Worm (Caenorhabditis elegans) whole organism, L1 larva: Measurements from ENCODE around the gene gsto-2.

Source experiments
- alr-1 ChIP-seq: fragments of 200-800 bp; sonication (Bioruptor generic); optimal IDR thresholded peaks from 2 replicates; lab custom pipeline; 2018; ENCODE audit warnings: borderline replicate concordance, mild to moderate bottlenecking, missing genetic modification characterization, missing compliant biosample characterization
- efl-3 ChIP-seq: fragments of 200-800 bp; sonication (Bioruptor generic); optimal IDR thresholded peaks from 2 replicates; lab custom pipeline; 2018; ENCODE audit warnings: mild to moderate bottlenecking, missing genetic modification characterization, missing compliant biosample characterization
- elt-2 ChIP-seq: sonication (generic microtip); optimal IDR thresholded peaks from 2 replicates; lab custom pipeline; 2016; ENCODE audit warnings: missing genetic modification characterization, mild to moderate bottlenecking, inconsistent platforms, missing compliant biosample characterization, missing genetic modification reagents
- lin-14 ChIP-seq: fragments of 200-800 bp; sonication (Bioruptor generic); optimal IDR thresholded peaks from 2 replicates; lab custom pipeline; 2018; ENCODE audit warnings: mild to moderate bottlenecking, missing genetic modification characterization, moderate library complexity, missing compliant biosample characterization
- lin-15B ChIP-seq: fragments of 150-350 bp; sonication (generic microtip); optimal IDR thresholded peaks from 3 replicates; lab custom pipeline; 2014; ENCODE audit warnings: missing biosample characterization, missing genetic modification characterization
- lin-39 ChIP-seq: fragments of 150-350 bp; optimal IDR thresholded peaks from 2 replicates; lab custom pipeline; 2014; ENCODE audit warnings: missing biosample characterization, missing genetic modification reagents, missing genetic modification characterization
- nhr-90 ChIP-seq: sonication (generic microtip); optimal IDR thresholded peaks from 2 replicates; lab custom pipeline; 2016; ENCODE audit warnings: mild to moderate bottlenecking, missing genetic modification characterization, missing compliant biosample characterization; ENCODE audit not compliant: poor library complexity
- pax-3 ChIP-seq: fragments of 200-800 bp; sonication (Bioruptor generic); optimal IDR thresholded peaks from 2 replicates; lab custom pipeline; 2018; ENCODE audit warnings: mild to moderate bottlenecking, missing genetic modification characterization, moderate library complexity, missing compliant biosample characterization
- unc-62 ChIP-seq: fragments of 150-350 bp; optimal IDR thresholded peaks from 2 replicates; lab custom pipeline; 2014; ENCODE audit warnings: missing biosample characterization, missing genetic modification reagents, missing genetic modification characterization
- zip-4 ChIP-seq: fragments of 200-800 bp; sonication (Bioruptor generic); optimal IDR thresholded peaks from 2 replicates; lab custom pipeline; 2018; ENCODE audit warnings: mild to moderate bottlenecking, missing genetic modification characterization, moderate library complexity, missing compliant biosample characterization
- ztf-4 ChIP-seq: fragments of 150-350 bp; optimal IDR thresholded peaks from 2 replicates; lab custom pipeline; 2014; ENCODE audit warnings: missing biosample characterization, missing genetic modification characterization

- TF ChIP-seq pax-3: no peak
- no peak for TF ChIP-seq alr-1 (tag; lab: Kevin White, UChicago)
- no peak for TF ChIP-seq lin-15B (tag; lab: Kevin White, UChicago)
- no peak for TF ChIP-seq nhr-90 (tag; lab: Kevin White, UChicago)
- TF ChIP-seq lin-39 (tag; lab: Kevin White, UChicago): no peak
- TF ChIP-seq unc-62 (GFP tag; lab: Kevin White, UChicago): no peak
- TF ChIP-seq elt-2 (tag; lab: Kevin White, UChicago): no peak
- no peak for TF ChIP-seq zip-4
- TF ChIP-seq lin-14 (GFP tag; lab: Kevin White, UChicago): no peak
- no peak for TF ChIP-seq ztf-4 (tag; lab: Kevin White, UChicago)
- TF ChIP-seq efl-3: no peak
Measured at ce11 chrIII:8564372-8564771, 9.8 kb downstream of the gsto-2 start.
